Worm (Caenorhabditis elegans) whole organism, midembryonic: ENCODE results near the gene F53A9.6.

ENCODE experiments used
- cog-1 ChIP-seq: sonication (generic microtip); optimal IDR thresholded peaks from 2 replicates; lab custom pipeline; 2016; ENCODE audit warnings: missing genetic modification characterization, missing compliant biosample characterization
- flt-1 ChIP-seq: fragments of 200-800 bp; sonication (Bioruptor generic); IDR thresholded peaks from 2 replicates; pipeline ENCODE4 v1.3.6; 2022; ENCODE audit warnings: missing genetic modification characterization, missing compliant biosample characterization
- klf-2 ChIP-seq: fragments of 200-800 bp; sonication (Bioruptor generic); conservative IDR thresholded peaks from 2 replicates; pipeline ENCODE4 v1.3.6; 2022; ENCODE audit warnings: missing genetic modification reagents, missing genetic modification characterization, missing compliant biosample characterization
- med-1 ChIP-seq: sonication (generic microtip); optimal IDR thresholded peaks from 2 replicates; lab custom pipeline; 2017; ENCODE audit warnings: missing genetic modification characterization, mild to moderate bottlenecking, missing compliant biosample characterization, antibody characterized with exemption, missing genetic modification reagents; ENCODE audit not compliant: insufficient read depth
- tab-1 ChIP-seq: fragments of 200-800 bp; sonication (Bioruptor generic); IDR thresholded peaks from 2 replicates; pipeline ENCODE4 v1.3.6; 2022; ENCODE audit warnings: missing genetic modification characterization, missing compliant biosample characterization
- ztf-29 ChIP-seq: fragments of 200-800 bp; sonication (Bioruptor generic); IDR thresholded peaks from 2 replicates; pipeline ENCODE4 v1.3.6; 2022; ENCODE audit warnings: missing genetic modification reagents, missing genetic modification characterization, missing compliant biosample characterization

- TF ChIP-seq tab-1 (GFP tag; lab: Robert Waterston, UW) (no peak), klf-2 (no peak), ztf-29 (GFP tag; lab: Robert Waterston, UW) (no peak), flt-1 (GFP tag; lab: Robert Waterston, UW) (no peak), med-1 (GFP tag; lab: Kevin White, UChicago) (no peak), cog-1 (tag; lab: Kevin White, UChicago) (no peak)
Observed at ce11 chrX:8752546-8752945, 38.9 kb upstream of the F53A9.6 start.
